Fruit fly (Drosophila melanogaster) Kc167 (cell line): ENCODE measurements around the gene Cdc42.

Source experiments
- Sin3A ChIP-seq: fragments of >200 bp; optimal IDR thresholded peaks from 2 replicates; lab custom pipeline; 2018; ENCODE audit warnings: missing external identifiers
- insv ChIP-seq: fragments of >200 bp; optimal IDR thresholded peaks from 3 replicates; lab custom pipeline; 2018; ENCODE audit warnings: missing external identifiers
- psq ChIP-seq: fragments of >200 bp; optimal IDR thresholded peaks from 2 replicates; lab custom pipeline; 2017; ENCODE audit warnings: missing external identifiers
- ttk ChIP-seq: sonication (Bioruptor generic); optimal IDR thresholded peaks from 2 replicates; lab custom pipeline; 2017; ENCODE audit warnings: missing external identifiers

DNA sequence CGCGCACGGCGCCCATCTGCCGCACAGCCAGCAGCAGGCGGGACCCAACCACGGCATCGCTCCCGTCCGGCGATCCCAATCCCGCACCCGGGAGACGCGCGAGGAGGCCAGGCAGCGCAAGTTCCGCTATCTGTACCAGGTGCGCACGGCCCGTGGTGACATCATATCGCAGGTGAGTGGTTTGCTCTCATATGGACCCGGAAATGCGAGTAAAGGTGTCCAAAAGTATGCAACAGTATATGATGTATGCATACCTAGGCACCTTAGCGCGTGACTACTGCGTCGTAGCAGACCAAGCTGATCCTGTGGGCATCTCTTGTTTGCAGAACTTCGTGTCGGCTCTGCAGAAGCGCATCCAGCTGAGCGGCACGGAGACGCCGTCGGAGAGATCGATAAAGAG, 41.0 kb downstream of the Cdc42 start:
- TF ChIP-seq Sin3A, result no peak
- no peak for TF ChIP-seq psq (lab: Kevin White, UChicago)
- no peak for TF ChIP-seq insv (lab: Kevin White, UChicago)
- TF ChIP-seq ttk, result no peak
